Worm (Caenorhabditis elegans): Measurements from ENCODE around the gene gtr-1.

The gtr-1 gene

DNA sequence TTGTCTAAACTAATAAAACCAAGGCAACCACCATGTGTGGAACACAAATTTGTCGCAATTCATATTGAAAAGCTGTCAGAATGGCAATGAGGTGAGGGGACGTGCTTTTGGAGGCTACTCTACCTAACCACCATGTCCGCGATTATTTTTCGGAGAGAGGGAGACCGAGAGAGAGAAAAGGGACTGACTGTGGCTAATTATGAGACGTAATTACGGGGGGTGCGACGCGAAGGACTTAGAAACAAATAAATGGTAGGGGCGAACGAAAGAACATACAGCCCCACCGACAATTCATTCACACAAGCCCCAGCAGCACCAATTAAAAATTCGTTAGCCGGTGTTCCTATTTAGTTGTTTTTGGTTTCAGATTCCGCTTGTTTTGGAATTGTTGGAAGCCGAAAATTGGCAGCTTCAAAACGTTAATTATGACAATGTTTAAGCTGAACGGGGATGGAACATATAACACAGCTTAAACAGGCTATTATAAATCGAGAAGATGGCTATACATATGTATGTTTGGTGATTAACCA, 50.2 kb downstream of the gtr-1 start:
- TF ChIP-seq sdc-2 (tag; optimal IDR thresholded peaks at IDR 0.05) (peak; percentile 42), ceh-31 (tag; optimal IDR thresholded peaks at IDR 0.05) (peak; percentile 84), ceh-19 (GFP tag; optimal IDR thresholded peaks at IDR 0.05) (no peak)

DNA sequence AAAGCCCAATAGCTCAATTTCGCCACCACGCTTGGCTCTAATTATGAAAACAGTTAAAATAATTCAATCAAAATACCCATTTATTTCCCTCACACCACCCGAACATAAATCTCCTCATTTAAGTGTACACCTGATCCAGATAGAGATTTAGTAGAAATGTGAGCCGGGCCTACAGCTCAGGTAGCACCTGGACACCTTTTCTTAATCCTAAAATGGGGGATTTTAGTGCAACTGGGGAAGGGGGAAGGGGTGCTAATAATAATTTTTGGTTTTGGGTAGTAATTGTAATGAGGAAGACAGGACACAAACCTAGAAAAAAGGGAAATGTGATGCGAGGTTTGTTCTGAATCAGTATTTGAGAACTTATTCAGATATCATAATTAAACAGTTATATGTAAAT, 51.0 kb downstream of the gtr-1 start:
- TF ChIP-seq nfya-1 (tag; optimal IDR thresholded peaks at IDR 0.05): no peak
- TF ChIP-seq gmeb-2 (tag; optimal IDR thresholded peaks at IDR 0.05): no peak
- no peak for TF ChIP-seq ref-2 (tag; optimal IDR thresholded peaks at IDR 0.05)
- no peak for TF ChIP-seq ceh-24 (tag; optimal IDR thresholded peaks at IDR 0.05)
- no peak for TF ChIP-seq odd-2 (tag; optimal IDR thresholded peaks at IDR 0.05)
- TF ChIP-seq ceh-45 (GFP tag; IDR thresholded peaks at IDR 0.05): no peak
- no peak for TF ChIP-seq ceh-48 (tag; optimal IDR thresholded peaks at IDR 0.05)
- no peak for TF ChIP-seq rnt-1 (tag; optimal IDR thresholded peaks at IDR 0.05)
- TF ChIP-seq ets-4 (tag; optimal IDR thresholded peaks at IDR 0.05): no peak
- no peak for TF ChIP-seq elt-2 (tag; optimal IDR thresholded peaks at IDR 0.05)
- TF ChIP-seq ceh-6 (GFP tag; optimal IDR thresholded peaks at IDR 0.05): no peak
- TF ChIP-seq zip-5 (tag; optimal IDR thresholded peaks at IDR 0.05): no peak
- TF ChIP-seq nhr-11 (tag; optimal IDR thresholded peaks at IDR 0.05): no peak
- TF ChIP-seq pag-3 (tag; optimal IDR thresholded peaks at IDR 0.05; ENCODE audit: borderline replicate concordance): no peak
- no peak for TF ChIP-seq npax-4 (tag; optimal IDR thresholded peaks at IDR 0.05)
- TF ChIP-seq ahr-1 (tag; optimal IDR thresholded peaks at IDR 0.05): no peak
- TF ChIP-seq ceh-19 (GFP tag; optimal IDR thresholded peaks at IDR 0.05): no peak
